Worm (Caenorhabditis elegans) whole organism, L1 larva: ENCODE measurements around the gene srr-9.

Experiments used
- C16A3.4 ChIP-seq: fragments of 150-350 bp; optimal IDR thresholded peaks from 2 replicates; lab custom pipeline; 2014; ENCODE audit warnings: missing biosample characterization, missing genetic modification characterization
- F16B12.6 ChIP-seq: fragments of 150-350 bp; optimal IDR thresholded peaks from 2 replicates; lab custom pipeline; 2014; ENCODE audit warnings: missing biosample characterization, missing genetic modification characterization
- Y116A8C.19 ChIP-seq: sonication (generic microtip); optimal IDR thresholded peaks from 2 replicates; lab custom pipeline; 2016; ENCODE audit warnings: missing compliant biosample characterization, missing genetic modification characterization, borderline replicate concordance
- alr-1 ChIP-seq: fragments of 200-800 bp; sonication (Bioruptor generic); optimal IDR thresholded peaks from 2 replicates; lab custom pipeline; 2018; ENCODE audit warnings: borderline replicate concordance, mild to moderate bottlenecking, missing genetic modification characterization, missing compliant biosample characterization
- aly-2 ChIP-seq: fragments of 150-350 bp; optimal IDR thresholded peaks from 2 replicates; lab custom pipeline; 2014; ENCODE audit warnings: missing biosample characterization, missing genetic modification characterization
- blmp-1 ChIP-seq: fragments of 150-350 bp; optimal IDR thresholded peaks from 2 replicates; lab custom pipeline; 2014; ENCODE audit warnings: missing biosample characterization, missing genetic modification characterization
- ceh-8 ChIP-seq: fragments of 200-800 bp; sonication (Bioruptor generic); optimal IDR thresholded peaks from 2 replicates; lab custom pipeline; 2018; ENCODE audit warnings: mild to moderate bottlenecking, missing genetic modification characterization, moderate library complexity, missing compliant biosample characterization
- ceh-82 ChIP-seq, 3 experiments: fragments of 150-350 bp in 1 of 3; sonication (generic microtip) in 2 of 3; optimal IDR thresholded peaks; 2 replicates each; lab custom pipeline; 2014 to 2017; ENCODE audit warnings: missing biosample characterization in 3 of 3, missing genetic modification characterization in 3 of 3
- ceh-90 ChIP-seq: sonication (generic microtip); optimal IDR thresholded peaks from 2 replicates; lab custom pipeline; 2016; ENCODE audit warnings: missing genetic modification characterization, missing compliant biosample characterization
- ces-1 ChIP-seq: fragments of 150-350 bp; optimal IDR thresholded peaks from 2 replicates; lab custom pipeline; 2014; ENCODE audit warnings: missing biosample characterization, missing genetic modification reagents, missing genetic modification characterization
- dsc-1 ChIP-seq: sonication (generic microtip); optimal IDR thresholded peaks from 2 replicates; lab custom pipeline; 2016; ENCODE audit warnings: mild to moderate bottlenecking, missing genetic modification characterization, missing compliant biosample characterization
- efl-1 ChIP-seq, 4 experiments: fragments of 150-350 bp; optimal IDR thresholded peaks in 3 of 4; peaks in 1 of 4; 1 replicate in 1 of 4; 2 replicates in 3 of 4; lab custom pipeline; 2014; ENCODE audit warnings: missing biosample characterization in 2 of 4, missing genetic modification characterization in 2 of 4, missing genetic modification reagents in 2 of 4
- efl-3 ChIP-seq: fragments of 200-800 bp; sonication (Bioruptor generic); optimal IDR thresholded peaks from 2 replicates; lab custom pipeline; 2018; ENCODE audit warnings: mild to moderate bottlenecking, missing genetic modification characterization, missing compliant biosample characterization
- egl-13 ChIP-seq: sonication (generic microtip); optimal IDR thresholded peaks from 2 replicates; lab custom pipeline; 2016; ENCODE audit warnings: missing genotype, missing genetic modification reagents, missing genetic modification characterization, missing compliant biosample characterization
- egl-27 ChIP-seq, 2 experiments: fragments of 150-350 bp in 1 of 2; sonication (generic microtip); optimal IDR thresholded peaks; 3 replicates each; lab custom pipeline; 2017 to 2018; ENCODE audit warnings: missing biosample characterization in 2 of 2, missing genetic modification characterization in 2 of 2, missing genetic modification reagents in 2 of 2
- elt-3 ChIP-seq, 6 experiments: fragments of 150-350 bp in 1 of 6; sonication (generic microtip); optimal IDR thresholded peaks; 2 replicates each; lab custom pipeline; 2017 to 2018; ENCODE audit warnings: missing biosample characterization in 6 of 6, missing genetic modification characterization in 6 of 6, inconsistent platforms in 1 of 6
- fkh-8 ChIP-seq: sonication (generic microtip); optimal IDR thresholded peaks from 2 replicates; lab custom pipeline; 2016; ENCODE audit warnings: mild to moderate bottlenecking, missing genetic modification characterization, missing compliant biosample characterization
- hlh-17 ChIP-seq: fragments of 200-800 bp; sonication (Bioruptor generic); optimal IDR thresholded peaks from 2 replicates; lab custom pipeline; 2018; ENCODE audit warnings: missing genetic modification characterization, mild to moderate bottlenecking, missing compliant biosample characterization, moderate library complexity, borderline replicate concordance
- hlh-4 ChIP-seq: sonication (generic microtip); optimal IDR thresholded peaks from 2 replicates; lab custom pipeline; 2016; ENCODE audit warnings: mild to moderate bottlenecking, missing genetic modification characterization, missing compliant biosample characterization
- hpl-2 ChIP-seq: fragments of 150-350 bp; optimal IDR thresholded peaks from 2 replicates; lab custom pipeline; 2014; ENCODE audit warnings: missing biosample characterization, missing genetic modification reagents, missing genetic modification characterization
- jun-1 ChIP-seq: fragments of 150-350 bp; optimal IDR thresholded peaks from 2 replicates; lab custom pipeline; 2014; ENCODE audit warnings: missing biosample characterization, missing genetic modification reagents, missing genetic modification characterization
- lin-14 ChIP-seq: fragments of 200-800 bp; sonication (Bioruptor generic); optimal IDR thresholded peaks from 2 replicates; lab custom pipeline; 2018; ENCODE audit warnings: mild to moderate bottlenecking, missing genetic modification characterization, moderate library complexity, missing compliant biosample characterization
- lin-35 ChIP-seq, 2 experiments: fragments of 150-350 bp; optimal IDR thresholded peaks; 2 replicates each; lab custom pipeline; 2014; ENCODE audit warnings: missing biosample characterization in 2 of 2, missing genetic modification characterization in 2 of 2, missing genetic modification reagents in 2 of 2
- lir-3 ChIP-seq: sonication (generic microtip); optimal IDR thresholded peaks from 2 replicates; lab custom pipeline; 2016; ENCODE audit warnings: mild to moderate bottlenecking, missing genetic modification characterization, moderate library complexity, missing compliant biosample characterization; ENCODE audit not compliant: poor library complexity
- mef-2 ChIP-seq: fragments of 150-350 bp; optimal IDR thresholded peaks from 2 replicates; lab custom pipeline; 2014; ENCODE audit warnings: missing biosample characterization, missing genetic modification characterization
- mep-1 ChIP-seq: fragments of 150-350 bp; optimal IDR thresholded peaks from 2 replicates; lab custom pipeline; 2014; ENCODE audit warnings: missing biosample characterization, missing genetic modification characterization
- nhr-12 ChIP-seq: sonication (generic microtip); optimal IDR thresholded peaks from 2 replicates; lab custom pipeline; 2017; ENCODE audit warnings: missing biosample characterization, missing genetic modification characterization
- nhr-237 ChIP-seq: fragments of 150-350 bp; optimal IDR thresholded peaks from 2 replicates; lab custom pipeline; 2014; ENCODE audit warnings: missing biosample characterization, missing genetic modification characterization
- nhr-47 ChIP-seq: sonication (generic microtip); optimal IDR thresholded peaks from 2 replicates; lab custom pipeline; 2016; ENCODE audit warnings: mild to moderate bottlenecking, missing genetic modification characterization, moderate library complexity, missing compliant biosample characterization
- nhr-76 ChIP-seq: sonication (generic microtip); optimal IDR thresholded peaks from 2 replicates; lab custom pipeline; 2017; ENCODE audit warnings: missing biosample characterization, missing genetic modification characterization
- nhr-77 ChIP-seq: fragments of 150-350 bp; optimal IDR thresholded peaks from 2 replicates; lab custom pipeline; 2014; ENCODE audit warnings: missing biosample characterization, missing genetic modification characterization
- rnt-1 ChIP-seq: sonication (generic microtip); optimal IDR thresholded peaks from 2 replicates; lab custom pipeline; 2016; ENCODE audit warnings: mild to moderate bottlenecking, missing genetic modification characterization, moderate library complexity, missing compliant biosample characterization
- skn-1 ChIP-seq: fragments of 150-350 bp; optimal IDR thresholded peaks from 2 replicates; lab custom pipeline; 2014; ENCODE audit warnings: missing biosample characterization, missing genetic modification characterization
- snpc-4 ChIP-seq: fragments of 150-350 bp; optimal IDR thresholded peaks from 2 replicates; lab custom pipeline; 2014; ENCODE audit warnings: missing biosample characterization, missing genetic modification characterization
- sox-4 ChIP-seq: sonication (generic microtip); optimal IDR thresholded peaks from 2 replicates; lab custom pipeline; 2016; ENCODE audit warnings: missing genetic modification characterization, missing compliant biosample characterization
- sptf-1 ChIP-seq: fragments of 150-350 bp; optimal IDR thresholded peaks from 2 replicates; lab custom pipeline; 2014; ENCODE audit warnings: missing biosample characterization, missing genetic modification characterization
- tbx-2 ChIP-seq: sonication (generic microtip); optimal IDR thresholded peaks from 2 replicates; lab custom pipeline; 2016; ENCODE audit warnings: missing genetic modification characterization, missing compliant biosample characterization
- unc-130 ChIP-seq: fragments of 150-350 bp; optimal IDR thresholded peaks from 2 replicates; lab custom pipeline; 2017; ENCODE audit warnings: missing biosample characterization, missing genetic modification characterization, inconsistent platforms
- unc-30 ChIP-seq: sonication (generic microtip); optimal IDR thresholded peaks from 2 replicates; lab custom pipeline; 2017; ENCODE audit warnings: missing biosample characterization, missing genetic modification characterization
- unc-86 ChIP-seq: sonication (generic microtip); optimal IDR thresholded peaks from 2 replicates; lab custom pipeline; 2016; ENCODE audit warnings: missing genetic modification characterization, missing compliant biosample characterization
- unc-98 ChIP-seq: fragments of 200-800 bp; sonication (Bioruptor generic); IDR thresholded peaks from 2 replicates; pipeline ENCODE4 v1.3.6; 2022; ENCODE audit warnings: missing genetic modification characterization, missing compliant biosample characterization
- zip-4 ChIP-seq: fragments of 200-800 bp; sonication (Bioruptor generic); optimal IDR thresholded peaks from 2 replicates; lab custom pipeline; 2018; ENCODE audit warnings: mild to moderate bottlenecking, missing genetic modification characterization, moderate library complexity, missing compliant biosample characterization
- ztf-11 ChIP-seq, 2 experiments: sonication (generic microtip); optimal IDR thresholded peaks; 2 replicates each; lab custom pipeline; 2016 to 2017; ENCODE audit warnings: missing genetic modification characterization in 2 of 2, missing biosample characterization in 1 of 2, missing compliant biosample characterization in 1 of 2
- ztf-4 ChIP-seq: fragments of 150-350 bp; optimal IDR thresholded peaks from 2 replicates; lab custom pipeline; 2014; ENCODE audit warnings: missing biosample characterization, missing genetic modification characterization

The srr-9 gene

DNA sequence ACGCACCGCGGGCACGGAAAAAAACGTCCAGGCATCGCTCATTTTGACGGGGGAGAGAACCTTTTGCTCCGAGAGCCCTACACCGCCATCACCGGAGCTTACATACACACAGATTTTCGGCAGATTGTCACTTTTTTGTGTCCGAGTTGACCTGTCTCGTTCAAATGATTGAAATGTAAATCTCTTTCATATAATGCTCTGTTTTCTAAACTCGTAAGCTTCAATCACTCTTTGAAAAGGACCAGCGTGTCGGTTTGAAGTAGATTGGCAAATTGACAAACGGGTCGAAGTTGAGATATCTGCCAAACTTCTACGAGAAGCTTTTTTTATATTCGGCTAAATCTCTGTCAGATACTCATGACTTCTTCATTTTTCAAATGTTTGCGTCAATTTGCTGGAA lies 9.3 kb downstream of the srr-9 start:
- no peak for TF ChIP-seq elt-3 (tag; optimal IDR thresholded peaks at IDR 0.05; lab: Kevin White, UChicago)
- no peak for TF ChIP-seq zip-4 (GFP tag; lab: Kevin White, UChicago)
- no peak for TF ChIP-seq dsc-1
- TF ChIP-seq egl-27 (tag; optimal IDR thresholded peaks at IDR 0.05; lab: Kevin White, UChicago): no peak
- TF ChIP-seq hpl-2 (GFP tag; lab: Kevin White, UChicago): no peak
- TF ChIP-seq ztf-4 (tag; lab: Kevin White, UChicago): no peak
- TF ChIP-seq sox-4 (tag; lab: Kevin White, UChicago): no peak
- TF ChIP-seq mep-1 (tag; lab: Kevin White, UChicago): no peak
- TF ChIP-seq ceh-90 (tag; lab: Kevin White, UChicago): no peak
- no peak for TF ChIP-seq snpc-4 (tag; lab: Kevin White, UChicago)
- TF ChIP-seq lin-14 (GFP tag; lab: Kevin White, UChicago): no peak
- no peak for TF ChIP-seq sptf-1 (tag; lab: Kevin White, UChicago)
- no peak for TF ChIP-seq ceh-82 (tag; optimal IDR thresholded peaks at IDR 0.05; lab: Kevin White, UChicago)

DNA sequence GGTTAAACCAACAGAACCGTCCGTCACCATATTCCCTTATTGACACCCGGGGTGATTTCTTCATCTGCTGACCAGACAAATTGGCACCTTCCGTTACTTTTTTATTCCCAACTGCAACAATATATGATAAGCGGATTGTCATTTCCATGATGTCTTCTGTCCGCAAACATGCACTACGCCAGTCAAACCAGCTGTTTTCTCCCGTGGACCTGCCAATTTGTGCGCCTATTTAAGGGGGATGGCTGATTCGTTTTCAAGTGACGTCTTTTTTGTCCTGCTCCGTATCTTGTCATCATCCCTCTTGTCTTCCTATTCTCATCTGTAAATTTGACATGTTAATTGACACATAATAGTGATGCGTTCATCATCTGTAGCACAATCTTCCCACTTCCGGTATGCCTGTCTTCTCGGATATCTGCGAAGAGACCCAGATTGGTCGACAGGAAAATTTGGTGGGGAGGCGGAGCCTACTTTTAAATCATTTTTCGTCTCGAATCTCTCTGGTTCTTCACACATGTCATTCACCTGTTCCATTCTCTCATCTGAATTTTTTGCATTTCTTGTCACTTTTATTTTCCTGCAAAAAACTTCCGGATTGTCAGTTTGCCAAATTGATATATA lies 10.3 kb downstream of the srr-9 start:
- TF ChIP-seq nhr-237 (tag; lab: Kevin White, UChicago): no peak
- TF ChIP-seq nhr-77 (tag; lab: Kevin White, UChicago): no peak
- no peak for TF ChIP-seq ces-1 (GFP tag; lab: Kevin White, UChicago)
- no peak for TF ChIP-seq efl-3 (GFP tag; lab: Kevin White, UChicago)
- TF ChIP-seq F16B12.6 (tag; lab: Kevin White, UChicago): no peak
- no peak for TF ChIP-seq nhr-12
- TF ChIP-seq lin-35 (GFP tag; optimal IDR thresholded peaks at IDR 0.05; lab: Kevin White, UChicago): no peak
- no peak for TF ChIP-seq egl-13 (tag; lab: Kevin White, UChicago)
- TF ChIP-seq nhr-76 (tag; lab: Kevin White, UChicago): no peak
- TF ChIP-seq hlh-4 (tag; lab: Kevin White, UChicago): no peak
- TF ChIP-seq ceh-8: no peak
- no peak for TF ChIP-seq aly-2 (tag; lab: Kevin White, UChicago)
- TF ChIP-seq lir-3 (tag; lab: Kevin White, UChicago): no peak
- no peak for TF ChIP-seq unc-130 (tag; lab: Kevin White, UChicago)
- no peak for TF ChIP-seq C16A3.4

DNA sequence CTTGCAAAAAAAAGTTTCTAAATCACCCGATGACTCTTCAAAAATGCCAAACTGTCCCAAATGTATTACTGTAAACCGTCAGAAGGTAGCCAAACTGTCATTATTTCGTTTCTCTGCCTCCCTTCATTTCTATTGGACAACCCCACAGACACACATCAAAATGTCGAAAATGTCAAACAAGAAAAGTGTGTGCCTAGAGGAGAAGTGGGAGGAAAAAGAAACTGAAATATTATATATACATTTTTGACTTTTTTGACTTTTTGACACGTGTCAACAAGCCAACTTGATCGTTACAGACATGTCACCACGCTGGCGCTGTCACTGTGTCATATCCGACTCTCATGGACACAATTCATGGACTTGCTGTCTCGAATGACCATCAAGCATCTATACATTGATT lies 11.9 kb downstream of the srr-9 start:
- TF ChIP-seq blmp-1 (tag; lab: Kevin White, UChicago) (no peak), efl-1 (optimal IDR thresholded peaks at IDR 0.05; lab: Kevin White, UChicago) (no peak), efl-1 (GFP tag; optimal IDR thresholded peaks at IDR 0.05 in 1 of 2; lab: Kevin White, UChicago) (no peak), dsc-1 (no peak), nhr-47 (no peak), rnt-1 (tag; lab: Kevin White, UChicago) (no peak), lin-35 (GFP tag; optimal IDR thresholded peaks at IDR 0.05; lab: Kevin White, UChicago) (no peak), alr-1 (tag; lab: Kevin White, UChicago) (no peak), skn-1 (no peak), nhr-237 (tag; lab: Kevin White, UChicago) (no peak), unc-98 (GFP tag; lab: Robert Waterston, UW) (no peak)

DNA sequence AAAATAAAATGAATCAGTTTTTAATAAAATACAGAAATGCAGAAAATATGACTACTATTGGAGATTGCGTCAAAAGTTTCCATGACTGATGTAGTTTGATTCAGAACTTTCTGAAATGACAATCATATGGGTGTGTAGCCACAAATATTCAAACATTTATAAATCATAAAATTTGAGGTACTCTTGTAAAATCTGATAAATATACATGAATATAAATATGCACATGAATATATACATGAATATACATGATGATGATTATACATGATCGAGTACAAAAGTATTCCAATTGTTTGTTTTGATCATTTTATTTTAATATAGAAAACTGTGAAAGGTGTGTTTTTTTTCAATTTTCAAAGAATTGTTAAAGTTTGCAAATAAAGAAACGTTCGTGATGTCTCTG lies 16.7 kb downstream of the srr-9 start, which contains the start of gene T05B11.4:
TSS of gene T05B11.4 (minus strand) at position 101 of the 400 bp plus-strand sequence.
- no peak for TF ChIP-seq mef-2
- no peak for TF ChIP-seq hlh-17 (GFP tag; lab: Kevin White, UChicago)
- TF ChIP-seq unc-30 (tag; lab: Kevin White, UChicago): no peak
- no peak for TF ChIP-seq efl-1 (optimal IDR thresholded peaks at IDR 0.05; lab: Kevin White, UChicago)
- no peak for TF ChIP-seq efl-1 (GFP tag; optimal IDR thresholded peaks at IDR 0.05 in 1 of 2; lab: Kevin White, UChicago)
- no peak for TF ChIP-seq rnt-1 (tag; lab: Kevin White, UChicago)
- no peak for TF ChIP-seq egl-27 (tag; optimal IDR thresholded peaks at IDR 0.05; lab: Kevin White, UChicago)
- no peak for TF ChIP-seq hpl-2 (GFP tag; lab: Kevin White, UChicago)
- TF ChIP-seq tbx-2 (tag; lab: Kevin White, UChicago): no peak
- TF ChIP-seq jun-1 (tag; lab: Kevin White, UChicago): no peak
- no peak for TF ChIP-seq unc-86 (tag; lab: Kevin White, UChicago)
- TF ChIP-seq fkh-8 (tag; lab: Kevin White, UChicago): no peak
- no peak for TF ChIP-seq Y116A8C.19 (tag; lab: Kevin White, UChicago)
- TF ChIP-seq ztf-11 (tag; optimal IDR thresholded peaks at IDR 0.05; lab: Kevin White, UChicago): no peak
